Worm (Caenorhabditis elegans): ENCODE measurements around the gene fubl-1.

fubl-1 gene

ce11 chrV:10281374-10281773 lies 42.7 kb upstream of the fubl-1 start, which contains the start of gene lys-2:
TSS of gene lys-2 (minus strand) at chrV:10281474.
- TF ChIP-seq zip-8 (tag; optimal IDR thresholded peaks at IDR 0.05): no peak
- TF ChIP-seq flh-1 (GFP tag; optimal IDR thresholded peaks at IDR 0.05): no peak
- TF ChIP-seq mab-5 (tag; optimal IDR thresholded peaks at IDR 0.05): no peak
- TF ChIP-seq elt-1 (tag; optimal IDR thresholded peaks at IDR 0.05; ENCODE audit: borderline replicate concordance, insufficient read depth): no peak
- TF ChIP-seq hlh-1 (tag; optimal IDR thresholded peaks at IDR 0.05): no peak
- TF ChIP-seq mls-2 (tag; optimal IDR thresholded peaks at IDR 0.05): no peak
- no peak for TF ChIP-seq lin-13 (tag; optimal IDR thresholded peaks at IDR 0.05)
- no peak for TF ChIP-seq cnd-1 (tag; optimal IDR thresholded peaks at IDR 0.05)
- TF ChIP-seq ceh-39 (tag; optimal IDR thresholded peaks at IDR 0.05): no peak
- no peak for TF ChIP-seq bed-3 (GFP tag; optimal IDR thresholded peaks at IDR 0.05)
- no peak for TF ChIP-seq nhr-2 (tag; optimal IDR thresholded peaks at IDR 0.05)
- no peak for TF ChIP-seq sem-2 (GFP tag; optimal IDR thresholded peaks at IDR 0.05)
- no peak for TF ChIP-seq ham-2 (GFP tag; optimal IDR thresholded peaks at IDR 0.05)
- TF ChIP-seq tbx-8 (GFP tag; optimal IDR thresholded peaks at IDR 0.05): no peak
- no peak for TF ChIP-seq lsy-2 (tag; optimal IDR thresholded peaks at IDR 0.05)
- TF ChIP-seq elt-3 (tag; optimal IDR thresholded peaks at IDR 0.05): no peak

DNA sequence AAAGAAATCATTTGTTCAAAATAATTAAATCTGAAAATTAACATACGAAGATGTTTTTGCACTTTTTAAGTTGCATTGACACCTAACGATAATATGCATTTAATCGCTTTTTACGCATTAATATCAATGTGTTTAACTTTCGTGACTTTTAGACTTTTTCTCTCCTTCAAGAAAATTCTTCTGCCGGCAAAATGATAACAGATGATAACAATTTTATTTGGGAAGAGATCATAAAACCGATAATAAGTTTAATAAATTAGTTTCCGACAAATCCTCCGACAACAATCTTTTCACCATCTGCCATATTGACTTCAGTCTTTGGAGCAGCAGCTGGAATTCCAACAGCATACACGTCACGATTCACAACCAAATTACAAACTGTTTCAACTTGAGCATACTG lies 41.4 kb upstream of the fubl-1 start:
- no peak for TF ChIP-seq lsy-2 (tag; optimal IDR thresholded peaks at IDR 0.05)
- TF ChIP-seq ceh-39 (tag; optimal IDR thresholded peaks at IDR 0.05): no peak
- no peak for TF ChIP-seq mab-5 (tag; optimal IDR thresholded peaks at IDR 0.05)
- no peak for TF ChIP-seq ceh-83 (GFP tag; optimal IDR thresholded peaks at IDR 0.05)
- no peak for TF ChIP-seq nhr-12 (tag; optimal IDR thresholded peaks at IDR 0.05)
- no peak for TF ChIP-seq ceh-43 (GFP tag; optimal IDR thresholded peaks at IDR 0.05)
- TF ChIP-seq nhr-28 (tag; optimal IDR thresholded peaks at IDR 0.05): no peak
- no peak for TF ChIP-seq flh-1 (GFP tag; optimal IDR thresholded peaks at IDR 0.05)
- TF ChIP-seq lin-13 (tag; optimal IDR thresholded peaks at IDR 0.05): no peak
- TF ChIP-seq unc-39 (tag; optimal IDR thresholded peaks at IDR 0.05): no peak
- no peak for TF ChIP-seq mep-1 (tag; optimal IDR thresholded peaks at IDR 0.05)
- no peak for TF ChIP-seq nhr-237 (tag; optimal IDR thresholded peaks at IDR 0.05)
- TF ChIP-seq lin-32 (GFP tag; optimal IDR thresholded peaks at IDR 0.05): no peak

ce11 chrV:10277579-10277978 lies 38.9 kb upstream of the fubl-1 start, which contains the start of gene lys-1:
TSS of gene lys-1 (plus strand) at chrV:10277904.
- TF ChIP-seq tbx-8 (GFP tag; optimal IDR thresholded peaks at IDR 0.05): no peak
- TF ChIP-seq pha-4 (tag; optimal IDR thresholded peaks at IDR 0.05): no peak
- no peak for TF ChIP-seq lsy-2 (tag; optimal IDR thresholded peaks at IDR 0.05)
- TF ChIP-seq ham-2 (GFP tag; optimal IDR thresholded peaks at IDR 0.05): no peak
- no peak for TF ChIP-seq nhr-237 (tag; optimal IDR thresholded peaks at IDR 0.05)
- no peak for TF ChIP-seq cnd-1 (tag; optimal IDR thresholded peaks at IDR 0.05)
- TF ChIP-seq ztf-11 (tag; optimal IDR thresholded peaks at IDR 0.05): no peak
- TF ChIP-seq nhr-12 (tag; optimal IDR thresholded peaks at IDR 0.05): no peak
- TF ChIP-seq nhr-2 (tag; optimal IDR thresholded peaks at IDR 0.05): no peak
- no peak for TF ChIP-seq ceh-39 (tag; optimal IDR thresholded peaks at IDR 0.05)
- no peak for TF ChIP-seq elt-1 (tag; optimal IDR thresholded peaks at IDR 0.05; ENCODE audit: borderline replicate concordance, insufficient read depth)

ce11 chrV:10276038-10276437 lies 37.4 kb upstream of the fubl-1 start:
- TF ChIP-seq ceh-83 (GFP tag; optimal IDR thresholded peaks at IDR 0.05) (no peak), M03D4.4 (tag; optimal IDR thresholded peaks at IDR 0.05) (no peak), nhr-2 (tag; optimal IDR thresholded peaks at IDR 0.05) (no peak), nhr-76 (tag; optimal IDR thresholded peaks at IDR 0.05) (no peak), lin-13 (tag; optimal IDR thresholded peaks at IDR 0.05) (no peak), mls-2 (tag; optimal IDR thresholded peaks at IDR 0.05) (no peak)

DNA sequence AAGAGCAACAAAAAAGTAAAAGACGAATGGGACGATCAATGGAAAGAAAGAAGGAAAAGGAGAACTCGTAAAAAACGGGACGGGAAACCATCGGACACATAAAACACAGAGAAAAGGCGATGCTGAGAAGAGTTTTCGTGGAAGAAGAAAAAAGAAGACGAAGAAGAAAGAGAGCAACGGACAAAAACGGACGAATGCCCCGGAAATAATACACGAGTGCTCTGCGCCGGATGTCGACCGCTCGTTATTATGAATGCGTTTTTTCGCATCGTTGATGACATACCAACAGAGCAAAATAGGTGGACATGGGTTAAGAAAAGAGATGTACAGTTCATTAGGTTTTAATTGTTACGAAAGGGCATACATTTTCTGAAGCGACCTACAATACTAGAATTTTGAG lies 37.0 kb upstream of the fubl-1 start, which contains the start of gene Y22F5A.11:
Y22F5A.11 (minus strand) TSS at position 28 of the 400 bp plus-strand sequence.
- TF ChIP-seq nhr-28 (tag; optimal IDR thresholded peaks at IDR 0.05): no peak
- TF ChIP-seq elt-3 (tag; optimal IDR thresholded peaks at IDR 0.05): no peak
- no peak for TF ChIP-seq ces-1 (GFP tag; optimal IDR thresholded peaks at IDR 0.05)
- no peak for TF ChIP-seq lin-32 (GFP tag; optimal IDR thresholded peaks at IDR 0.05)
- no peak for TF ChIP-seq M03D4.4 (tag; optimal IDR thresholded peaks at IDR 0.05)
- TF ChIP-seq tbx-8 (GFP tag; optimal IDR thresholded peaks at IDR 0.05): no peak
- TF ChIP-seq ceh-43 (GFP tag; optimal IDR thresholded peaks at IDR 0.05): no peak
- TF ChIP-seq sptf-1 (tag; optimal IDR thresholded peaks at IDR 0.05): no peak
- no peak for TF ChIP-seq ceh-39 (tag; optimal IDR thresholded peaks at IDR 0.05)
- TF ChIP-seq cnd-1 (tag; optimal IDR thresholded peaks at IDR 0.05): no peak
- TF ChIP-seq nhr-2 (tag; optimal IDR thresholded peaks at IDR 0.05): no peak
- TF ChIP-seq sem-2 (GFP tag; optimal IDR thresholded peaks at IDR 0.05): no peak
- no peak for TF ChIP-seq mls-2 (tag; optimal IDR thresholded peaks at IDR 0.05)
- no peak for TF ChIP-seq lin-13 (tag; optimal IDR thresholded peaks at IDR 0.05)
- no peak for TF ChIP-seq ztf-11 (tag; optimal IDR thresholded peaks at IDR 0.05)

Measured in whole organism, mixed stage, embryonic.